Worm (Caenorhabditis elegans): Measurements from ENCODE around the gene M01F1.4.

DNA sequence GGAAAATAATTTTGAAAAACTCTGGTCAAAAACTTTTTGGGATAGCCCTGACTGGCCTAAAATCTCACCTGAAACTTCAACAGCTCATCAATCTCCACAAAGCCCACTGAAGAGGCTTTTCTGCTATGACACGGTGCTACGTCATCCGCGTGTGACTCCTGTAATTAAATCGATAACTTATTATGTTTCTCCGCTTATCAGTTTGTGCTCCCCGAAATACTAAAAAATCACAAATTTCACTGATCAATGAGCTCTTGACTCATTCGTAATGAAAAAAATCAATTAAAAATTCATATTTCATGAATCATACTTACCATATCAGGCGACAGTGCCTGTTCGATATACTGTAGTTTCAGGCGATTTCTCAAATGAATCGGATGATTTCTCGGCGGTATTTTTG is 34.8 kb downstream of the M01F1.4 start:
- TF ChIP-seq ref-1 (GFP tag; conservative IDR thresholded peaks at IDR 0.05) (no peak), ztf-23 (GFP tag; IDR thresholded peaks at IDR 0.05) (no peak), klf-2 (GFP tag; conservative IDR thresholded peaks at IDR 0.05) (no peak), med-1 (GFP tag; optimal IDR thresholded peaks at IDR 0.05; ENCODE audit: insufficient read depth) (no peak), flt-1 (GFP tag; IDR thresholded peaks at IDR 0.05) (no peak), ztf-29 (GFP tag; IDR thresholded peaks at IDR 0.05) (no peak)
